Fruit fly (Drosophila melanogaster) whole organism, pupa: ENCODE measurements around the gene zpg.
A peak's percentile ranks its signal among the peaks of the same experiment; 100 is the strongest.

Experiments
- CG10348 ChIP-seq: fragments of 200-800 bp; sonication (Bioruptor generic); IDR thresholded peaks from 2 replicates; pipeline ENCODE4 v1.3.6; 2022; ENCODE audit warnings: missing biosample characterization, missing genetic modification characterization
- CG12605 ChIP-seq: fragments of 200-800 bp; sonication (Bioruptor generic); IDR thresholded peaks from 2 replicates; pipeline ENCODE4 v1.3.6; 2022; ENCODE audit warnings: missing biosample characterization, missing genetic modification characterization
- CG13204 ChIP-seq: fragments of 200-800 bp; sonication (Bioruptor generic); optimal IDR thresholded peaks from 2 replicates; lab custom pipeline; 2018; ENCODE audit warnings: missing biosample characterization, mild to moderate bottlenecking, missing genetic modification characterization, moderate library complexity
- CG15710 ChIP-seq: fragments of 200-800 bp; sonication (Bioruptor generic); optimal IDR thresholded peaks from 2 replicates; lab custom pipeline; 2018; ENCODE audit warnings: missing biosample characterization, mild to moderate bottlenecking, missing genetic modification characterization, moderate library complexity
- CG17806 ChIP-seq: fragments of 200-800 bp; sonication (Bioruptor generic); optimal IDR thresholded peaks from 2 replicates; lab custom pipeline; 2018; ENCODE audit warnings: missing biosample characterization, mild to moderate bottlenecking, missing genetic modification characterization, moderate library complexity
- CG32121 ChIP-seq: fragments of 200-800 bp; sonication (Bioruptor generic); IDR thresholded peaks from 2 replicates; pipeline ENCODE4 v1.3.6; 2022; ENCODE audit warnings: missing biosample characterization, missing genetic modification characterization
- CG34367 ChIP-seq: fragments of 200-800 bp; sonication (Bioruptor generic); optimal IDR thresholded peaks from 2 replicates; lab custom pipeline; 2018; ENCODE audit warnings: missing biosample characterization, mild to moderate bottlenecking, missing genetic modification characterization
- CG4496 ChIP-seq: fragments of 200-800 bp; sonication (Bioruptor generic); IDR thresholded peaks from 3 replicates; pipeline ENCODE4 v1.3.6; 2022; ENCODE audit warnings: missing biosample characterization, missing genetic modification characterization
- CG8159 ChIP-seq: fragments of 200-800 bp; sonication (Bioruptor generic); optimal IDR thresholded peaks from 3 replicates; lab custom pipeline; 2018; ENCODE audit warnings: missing biosample characterization, mild to moderate bottlenecking, missing genetic modification characterization, moderate library complexity
- CG8301 ChIP-seq: fragments of 200-800 bp; sonication (Bioruptor generic); optimal IDR thresholded peaks from 2 replicates; lab custom pipeline; 2018; ENCODE audit warnings: missing biosample characterization, mild to moderate bottlenecking, missing genetic modification characterization
- CG9948 ChIP-seq: fragments of 200-800 bp; sonication (Bioruptor generic); optimal IDR thresholded peaks from 2 replicates; lab custom pipeline; 2018; ENCODE audit warnings: missing biosample characterization, mild to moderate bottlenecking, missing genetic modification characterization, moderate library complexity
- D1 ChIP-seq: fragments of 200-800 bp; sonication (Bioruptor generic); optimal IDR thresholded peaks from 2 replicates; lab custom pipeline; 2018; ENCODE audit warnings: missing biosample characterization, mild to moderate bottlenecking, missing genetic modification characterization, moderate library complexity
- EcR ChIP-seq: fragments of 200-800 bp; sonication (Bioruptor generic); optimal IDR thresholded peaks from 3 replicates; lab custom pipeline; 2019; ENCODE audit warnings: missing biosample characterization, missing genetic modification characterization, mild to moderate bottlenecking, moderate library complexity, missing genetic modification reagents
- Ets98B ChIP-seq: fragments of 200-800 bp; sonication (Bioruptor generic); IDR thresholded peaks from 2 replicates; pipeline ENCODE4 v1.3.6; 2022; ENCODE audit warnings: missing biosample characterization, missing genetic modification characterization
- Pif1A ChIP-seq: fragments of 200-800 bp; sonication (Bioruptor generic); optimal IDR thresholded peaks from 3 replicates; lab custom pipeline; 2016; ENCODE audit warnings: missing biosample characterization, missing genetic modification characterization
- Pif1B ChIP-seq: fragments of 200-800 bp; sonication (Bioruptor generic); optimal IDR thresholded peaks from 3 replicates; lab custom pipeline; 2016; ENCODE audit warnings: missing biosample characterization, missing genetic modification characterization
- Snoo ChIP-seq: fragments of 200-800 bp; sonication (Bioruptor generic); optimal IDR thresholded peaks from 3 replicates; lab custom pipeline; 2017; ENCODE audit warnings: missing biosample characterization, mild to moderate bottlenecking, missing genetic modification characterization, inconsistent platforms
- fd96Ca ChIP-seq: fragments of 200-800 bp; sonication (Bioruptor generic); IDR thresholded peaks from 3 replicates; pipeline ENCODE4 v1.3.6; 2022; ENCODE audit warnings: missing biosample characterization, missing genetic modification characterization
- gl ChIP-seq: fragments of 200-800 bp; sonication (Bioruptor generic); optimal IDR thresholded peaks from 2 replicates; lab custom pipeline; 2018; ENCODE audit warnings: missing biosample characterization, mild to moderate bottlenecking, missing genetic modification characterization
- rn ChIP-seq: fragments of 200-800 bp; sonication (Bioruptor generic); IDR thresholded peaks from 2 replicates; pipeline ENCODE4 v1.3.6; 2022; ENCODE audit warnings: missing biosample characterization, missing genetic modification characterization

Gene zpg

dm6 chr3L:6605925-6606324, at the start of gene zpg:
Gene zpg (minus strand): TSS chr3L:6606032.
- TF ChIP-seq CG4496 (GFP tag; lab: Robert Waterston, UW) (peak; percentile 46; the same call in 1 of the 3 replicates), CG15710 (no peak)

dm6 chr3L:6623669-6624204, 17.9 kb upstream of the zpg start, which contains the start of gene GluRIA:
Gene GluRIA (plus strand): TSS chr3L:6624032.
- TF ChIP-seq D1 (tag; lab: Kevin White, UChicago) (no peak), Ets98B (peak; percentile 39; the same call in 1 of the 2 replicates)

dm6 chr3L:6619060-6619459, 13.2 kb upstream of the zpg start:
- TF ChIP-seq CG17806 (no peak), Snoo (no peak), rn (GFP tag; lab: Robert Waterston, UW) (no peak), Pif1B (no peak), CG8159 (tag; lab: Kevin White, UChicago) (no peak), CG13204 (GFP tag; lab: Kevin White, UChicago) (no peak), CG15710 (no peak), D1 (tag; lab: Kevin White, UChicago) (no peak), Ets98B (no peak), CG10348 (GFP tag; lab: Robert Waterston, UW) (no peak), Pif1A (GFP tag; lab: Kevin White, UChicago) (no peak), CG9948 (tag; lab: Kevin White, UChicago) (no peak), EcR (no peak)

dm6 chr3L:6615181-6615580, 9.3 kb upstream of the zpg start:
- no peak for TF ChIP-seq D1 (tag; lab: Kevin White, UChicago)
- TF ChIP-seq CG8159 (tag; lab: Kevin White, UChicago): no peak
- no peak for TF ChIP-seq gl
- no peak for TF ChIP-seq CG34367 (tag; lab: Kevin White, UChicago)
- TF ChIP-seq CG32121 (GFP tag; lab: Robert Waterston, UW): no peak
- no peak for TF ChIP-seq CG4496 (GFP tag; lab: Robert Waterston, UW)
- TF ChIP-seq, all 21 proteins: peak for 0

- TF ChIP-seq CG4496 (GFP tag; lab: Robert Waterston, UW) (0 out of 3 replicates have a peak, but pooled peaks have one; percentile 12), Pif1A (GFP tag; lab: Kevin White, UChicago) (no peak), Snoo (no peak), CG8301 (tag; lab: Kevin White, UChicago) (no peak), D1 (tag; lab: Kevin White, UChicago) (no peak), CG8159 (tag; lab: Kevin White, UChicago) (no peak), gl (no peak), CG32121 (GFP tag; lab: Robert Waterston, UW) (no peak), CG34367 (tag; lab: Kevin White, UChicago) (no peak), EcR (no peak), CG13204 (GFP tag; lab: Kevin White, UChicago) (no peak), Pif1B (no peak), fd96Ca (0 out of 3 replicates have a peak, but pooled peaks have one; percentile 6), CG17806 (no peak), CG12605 (no peak), Ets98B (no peak)
Observed at dm6 chr3L:6612637-6613036, 6.8 kb upstream of the zpg start.

dm6 chr3L:6608884-6609552, 3.2 kb upstream of the zpg start, which contains the start of gene axed:
Gene axed (plus strand): TSS chr3L:6609325.
- TF ChIP-seq CG32121 (GFP tag; lab: Robert Waterston, UW) (peak; percentile 38; the same call in 1 of the 2 replicates), D1 (tag; lab: Kevin White, UChicago) (no peak), Snoo (no peak), CG4496 (GFP tag; lab: Robert Waterston, UW) (0 out of 3 replicates have a peak, but pooled peaks have one; percentile 12), CG17806 (no peak), EcR (no peak), CG12605 (peak; percentile 37; the same call in 1 of the 2 replicates)
- TF ChIP-seq, all 21 proteins: peak for 3

- no peak for TF ChIP-seq CG12605
- TF ChIP-seq CG8159 (tag; lab: Kevin White, UChicago): no peak
- no peak for TF ChIP-seq CG32121 (GFP tag; lab: Robert Waterston, UW)
- TF ChIP-seq CG9948 (tag; lab: Kevin White, UChicago): no peak
- TF ChIP-seq Snoo: no peak
Observed at dm6 chr3L:6603266-6603734, 2.5 kb downstream of the zpg start, which contains the start of the genes ndl and Rexo5. Gene ndl (minus strand): TSS chr3L:6603366. Gene Rexo5 (plus strand): TSS chr3L:6603684.
